Fruit fly (Drosophila melanogaster): ENCODE results near the gene CG34250.

The CG34250 gene

dm6 chr3L:17491646-17492045, 15.6 kb downstream of the CG34250 start:
- TF ChIP-seq ss (GFP tag; optimal IDR thresholded peaks at IDR 0.05) (peak in 1 of 2 experiments; percentile 93), acj6 (GFP tag; optimal IDR thresholded peaks at IDR 0.05) (no peak), lz (GFP tag; optimal IDR thresholded peaks at IDR 0.05) (no peak), Eip75B (GFP tag; optimal IDR thresholded peaks at IDR 0.05) (peak; percentile 3), CG8632 (GFP tag; optimal IDR thresholded peaks at IDR 0.05) (no peak), CG7368 (GFP tag; optimal IDR thresholded peaks at IDR 0.05) (no peak), CG16779 (tag; optimal IDR thresholded peaks at IDR 0.05) (no peak), Blimp-1 (GFP tag; optimal IDR thresholded peaks at IDR 0.05) (peak; percentile 10), CG9139 (GFP tag; optimal IDR thresholded peaks at IDR 0.05) (no peak), achi (GFP tag; optimal IDR thresholded peaks at IDR 0.05) (no peak), Eip78C (GFP tag) (peak; percentile 72), dsx (GFP tag; optimal IDR thresholded peaks at IDR 0.05; ENCODE audit: poor library complexity, severe bottlenecking) (peak; percentile 87), Met (GFP tag; optimal IDR thresholded peaks at IDR 0.05) (no peak), CG1621 (tag; optimal IDR thresholded peaks at IDR 0.05) (peak; percentile 1)

dm6 chr3L:17493256-17493655, 17.2 kb downstream of the CG34250 start:
- no peak for TF ChIP-seq Eip78C (GFP tag)
- TF ChIP-seq fkh (GFP tag; optimal IDR thresholded peaks at IDR 0.05), result no peak
- TF ChIP-seq CG6854 (GFP tag; optimal IDR thresholded peaks at IDR 0.05), result no peak
- TF ChIP-seq eg (GFP tag; IDR thresholded peaks at IDR 0.05), result peak; percentile 10; the same call in 1 of the 3 replicates
- TF ChIP-seq CG3919 (GFP tag; optimal IDR thresholded peaks at IDR 0.05), result no peak
- TF ChIP-seq Smox (GFP tag; optimal IDR thresholded peaks at IDR 0.05), result no peak
- TF ChIP-seq CG31627 (GFP tag; optimal IDR thresholded peaks at IDR 0.05), result no peak
- no peak for TF ChIP-seq fd59A (GFP tag; optimal IDR thresholded peaks at IDR 0.05)

- TF ChIP-seq Hr38 (GFP tag; optimal IDR thresholded peaks at IDR 0.05), result no peak
- no peak for TF ChIP-seq esn (GFP tag; optimal IDR thresholded peaks at IDR 0.05)
- TF ChIP-seq Sox14 (GFP tag; optimal IDR thresholded peaks at IDR 0.05), result no peak
- no peak for TF ChIP-seq CG32006 (GFP tag; optimal IDR thresholded peaks at IDR 0.05)
- TF ChIP-seq dsx (GFP tag; optimal IDR thresholded peaks at IDR 0.05; ENCODE audit: poor library complexity, severe bottlenecking), result no peak
- peak; percentile 6 for TF ChIP-seq vri (GFP tag; optimal IDR thresholded peaks at IDR 0.05)
- no peak for TF ChIP-seq Ets96B (tag; optimal IDR thresholded peaks at IDR 0.05)
- TF ChIP-seq fkh (GFP tag; optimal IDR thresholded peaks at IDR 0.05), result peak; percentile 12
- TF ChIP-seq CG16779 (tag; optimal IDR thresholded peaks at IDR 0.05), result no peak
- TF ChIP-seq Eip93F (GFP tag; optimal IDR thresholded peaks at IDR 0.05), result no peak
- TF ChIP-seq Met (GFP tag; optimal IDR thresholded peaks at IDR 0.05), result no peak
- TF ChIP-seq CG3919 (GFP tag; optimal IDR thresholded peaks at IDR 0.05), result no peak
- no peak for TF ChIP-seq CG3032 (tag; optimal IDR thresholded peaks at IDR 0.05)
- no peak for TF ChIP-seq CG11294 (GFP tag; IDR thresholded peaks at IDR 0.05)
- TF ChIP-seq fd59A (GFP tag; optimal IDR thresholded peaks at IDR 0.05), result no peak
Observed at dm6 chr3L:17493807-17494404, 17.9 kb downstream of the CG34250 start.

dm6 chr3L:17494541-17494940, 18.5 kb downstream of the CG34250 start, which contains the start of gene edin:
Gene edin (plus strand): TSS chr3L:17494880.
- TF ChIP-seq Ets21C (GFP tag; optimal IDR thresholded peaks at IDR 0.05), result no peak
- TF ChIP-seq svp (GFP tag), result peak; percentile 84

- TF ChIP-seq Lpt (GFP tag; optimal IDR thresholded peaks at IDR 0.05) (no peak), vri (GFP tag; optimal IDR thresholded peaks at IDR 0.05) (peak; percentile 78), CG31627 (GFP tag; optimal IDR thresholded peaks at IDR 0.05) (peak; percentile 84), CG3919 (GFP tag; optimal IDR thresholded peaks at IDR 0.05) (peak; percentile 71), CG6792 (GFP tag; optimal IDR thresholded peaks at IDR 0.05) (peak; percentile 57), fd85E (GFP tag; optimal IDR thresholded peaks at IDR 0.05) (no peak), CG6163 (GFP tag; IDR thresholded peaks at IDR 0.05) (peak; percentile 69; the same call in 2 of the 3 replicates), Smox (GFP tag; optimal IDR thresholded peaks at IDR 0.05) (peak; percentile 76), CG6276 (GFP tag; optimal IDR thresholded peaks at IDR 0.05) (peak; percentile 26), CG11294 (GFP tag; IDR thresholded peaks at IDR 0.05) (no peak), Eip78C (GFP tag) (peak; percentile 94), CG11902 (GFP tag; optimal IDR thresholded peaks at IDR 0.05) (peak; percentile 61), net (GFP tag; optimal IDR thresholded peaks at IDR 0.05) (peak; percentile 49), CG8319 (GFP tag; optimal IDR thresholded peaks at IDR 0.05) (peak; percentile 56), Eip93F (GFP tag; optimal IDR thresholded peaks at IDR 0.05) (peak; percentile 41), CG32006 (GFP tag; optimal IDR thresholded peaks at IDR 0.05) (peak; percentile 55), Hr4 (GFP tag; optimal IDR thresholded peaks at IDR 0.05) (peak; percentile 54), spab (GFP tag; optimal IDR thresholded peaks at IDR 0.05) (peak; percentile 63), CG1621 (tag; optimal IDR thresholded peaks at IDR 0.05) (peak; percentile 28)
Observed at dm6 chr3L:17495266-17495961, 19.4 kb downstream of the CG34250 start.

All from whole organism, prepupa.